Worm (Caenorhabditis elegans): ENCODE data around the gene bath-5.

ce11 chrII:2081257-2081656, 49.5 kb upstream of the bath-5 start, which contains the start of gene T16A1.4:
- TF ChIP-seq aha-1 (tag; optimal IDR thresholded peaks at IDR 0.05) (no peak), tbx-2 (tag; optimal IDR thresholded peaks at IDR 0.05) (no peak), sup-37 (GFP tag; optimal IDR thresholded peaks at IDR 0.05) (no peak)
